Fruit fly (Drosophila melanogaster) whole organism, adult: ENCODE measurements around the gene CG32638.

Experiments
- CG33017 ChIP-seq: fragments of 200-800 bp; sonication (Bioruptor generic); optimal IDR thresholded peaks from 2 replicates; lab custom pipeline; 2018; ENCODE audit warnings: missing biosample characterization, mild to moderate bottlenecking, missing genetic modification characterization, moderate library complexity
- CG5204 ChIP-seq: fragments of 200-800 bp; sonication (Bioruptor generic); optimal IDR thresholded peaks from 2 replicates; lab custom pipeline; 2016; ENCODE audit warnings: missing biosample characterization, missing genetic modification characterization
- CG7101 ChIP-seq: fragments of 200-800 bp; sonication (Bioruptor generic); optimal IDR thresholded peaks from 2 replicates; lab custom pipeline; 2018; ENCODE audit warnings: missing biosample characterization, mild to moderate bottlenecking, missing genetic modification characterization, moderate library complexity
- Hr96 ChIP-seq: fragments of 200-800 bp; sonication (Bioruptor generic); optimal IDR thresholded peaks from 2 replicates; lab custom pipeline; 2016; ENCODE audit warnings: missing biosample characterization, missing genetic modification characterization
- cic ChIP-seq: fragments of 200-800 bp; sonication (Bioruptor generic); optimal IDR thresholded peaks from 2 replicates; lab custom pipeline; 2017; ENCODE audit warnings: missing biosample characterization, mild to moderate bottlenecking, missing genetic modification characterization, moderate library complexity
- cnc ChIP-seq, 2 experiments: fragments of >200 bp; optimal IDR thresholded peaks; 2 replicates each; lab custom pipeline; 2017
- tj ChIP-seq: fragments of 200-800 bp; sonication (Bioruptor generic); optimal IDR thresholded peaks from 3 replicates; lab custom pipeline; 2017; ENCODE audit warnings: missing biosample characterization, mild to moderate bottlenecking, missing genetic modification characterization, moderate library complexity

DNA sequence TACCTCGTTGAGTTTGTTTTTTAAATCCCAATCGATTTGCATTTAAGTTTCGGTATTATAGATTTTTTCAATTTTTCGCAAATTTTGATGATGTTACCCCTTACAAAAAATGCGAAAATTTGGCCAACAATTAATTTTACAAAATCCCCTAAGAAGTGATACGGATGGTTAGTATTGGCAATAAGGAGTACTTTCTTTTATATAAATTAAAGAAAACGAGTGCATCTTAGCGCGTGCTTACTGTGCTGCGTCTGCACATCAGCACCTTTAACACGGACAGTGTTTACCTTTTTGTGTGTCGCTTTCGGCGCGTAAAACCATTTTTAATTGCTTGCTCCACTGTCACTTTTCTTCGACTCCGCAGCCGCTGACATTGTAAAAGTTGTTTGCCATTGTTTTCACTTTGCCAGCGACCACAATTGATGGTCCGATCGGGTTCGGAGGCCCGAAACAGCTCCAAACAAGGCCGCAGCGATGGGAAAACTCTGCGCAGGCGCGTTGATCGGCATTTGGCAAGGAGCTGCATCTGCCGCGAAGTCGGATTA, 14.7 kb downstream of the CG32638 start:
- no peak for TF ChIP-seq cnc (optimal IDR thresholded peaks at IDR 0.05; lab: Kevin White, UChicago)
- TF ChIP-seq CG33017 (tag; lab: Kevin White, UChicago), result no peak
- no peak for TF ChIP-seq Hr96 (GFP tag; lab: Kevin White, UChicago)
- TF ChIP-seq CG5204 (GFP tag; lab: Kevin White, UChicago), result no peak
- TF ChIP-seq tj, result no peak
- no peak for TF ChIP-seq CG7101 (tag; lab: Kevin White, UChicago)
- TF ChIP-seq cic (GFP tag; lab: Kevin White, UChicago), result no peak
